Fruit fly (Drosophila melanogaster) whole organism, wandering third instar larva: Measurements from ENCODE around the gene CG5013.

Experiments used
- Abd-B ChIP-seq: fragments of >200 bp; optimal IDR thresholded peaks from 2 replicates; lab custom pipeline; 2017; ENCODE audit warnings: missing biosample characterization, missing genetic modification characterization
- CG32264 ChIP-seq: fragments of 200-800 bp; sonication (Bioruptor generic); optimal IDR thresholded peaks from 2 replicates; lab custom pipeline; 2016; ENCODE audit warnings: missing biosample characterization, missing genetic modification characterization
- CG9705 ChIP-seq: fragments of 200-800 bp; sonication (Bioruptor generic); optimal IDR thresholded peaks from 2 replicates; lab custom pipeline; 2018; ENCODE audit warnings: missing biosample characterization, mild to moderate bottlenecking, missing genetic modification characterization
- CrebA ChIP-seq: fragments of 200-800 bp; sonication (Bioruptor generic); optimal IDR thresholded peaks from 2 replicates; lab custom pipeline; 2016; ENCODE audit warnings: missing biosample characterization, mild to moderate bottlenecking, missing genetic modification characterization, borderline replicate concordance
- Dfd ChIP-seq: fragments of >200 bp; optimal IDR thresholded peaks from 2 replicates; lab custom pipeline; 2017; ENCODE audit warnings: missing biosample characterization, missing genetic modification characterization
- Dif ChIP-seq: fragments of 200-275, 200-300 bp; sonication (Bioruptor generic); optimal IDR thresholded peaks from 2 replicates; lab custom pipeline; 2018; ENCODE audit warnings: missing biosample characterization, missing genetic modification characterization; ENCODE audit not compliant: partially characterized antibody
- GATAd ChIP-seq: sonication (Bioruptor generic); optimal IDR thresholded peaks from 2 replicates; lab custom pipeline; 2016; ENCODE audit warnings: missing biosample characterization, missing genetic modification characterization
- HLH106 ChIP-seq: fragments of 200-800 bp; optimal IDR thresholded peaks from 3 replicates; lab custom pipeline; 2019; ENCODE audit warnings: missing biosample characterization, mild to moderate bottlenecking, missing genetic modification characterization, moderate library complexity
- Hnf4 ChIP-seq: fragments of 200-800 bp; sonication (Bioruptor generic); optimal IDR thresholded peaks from 2 replicates; lab custom pipeline; 2016; ENCODE audit warnings: missing biosample characterization, mild to moderate bottlenecking, missing genetic modification characterization
- Hr78 ChIP-seq: fragments of >200 bp; optimal IDR thresholded peaks from 2 replicates; lab custom pipeline; 2017; ENCODE audit warnings: missing biosample characterization, missing genetic modification characterization
- Hr83 ChIP-seq: fragments of 200-300 bp; sonication (Bioruptor generic); optimal IDR thresholded peaks from 2 replicates; lab custom pipeline; 2016; ENCODE audit warnings: missing biosample characterization, mild to moderate bottlenecking, missing genetic modification characterization, moderate library complexity; ENCODE audit not compliant: poor library complexity, severe bottlenecking
- Jra ChIP-seq: sonication (Bioruptor generic); optimal IDR thresholded peaks from 2 replicates; lab custom pipeline; 2016; ENCODE audit warnings: missing biosample characterization, missing genetic modification characterization
- Mio ChIP-seq: sonication (Bioruptor generic); optimal IDR thresholded peaks from 2 replicates; lab custom pipeline; 2016; ENCODE audit warnings: missing biosample characterization, missing genetic modification characterization
- Myc ChIP-seq: fragments of >200 bp; optimal IDR thresholded peaks from 2 replicates; lab custom pipeline; 2017
- N ChIP-seq: fragments of >200 bp; optimal IDR thresholded peaks from 2 replicates; lab custom pipeline; 2018; ENCODE audit warnings: missing biosample characterization, missing external identifiers, missing genetic modification characterization
- OdsH ChIP-seq: fragments of 200-800 bp; sonication (Bioruptor generic); optimal IDR thresholded peaks from 2 replicates; lab custom pipeline; 2016; ENCODE audit warnings: missing biosample characterization, mild to moderate bottlenecking, missing genetic modification characterization
- Rel ChIP-seq, 2 experiments: fragments of 200-800 bp; sonication (Bioruptor generic) in 1 of 2; optimal IDR thresholded peaks; 2 replicates in 1 of 2; 3 replicates in 1 of 2; lab custom pipeline; 2016 to 2019; ENCODE audit warnings: mild to moderate bottlenecking in 2 of 2, missing biosample characterization in 2 of 2, missing genetic modification characterization in 2 of 2, moderate library complexity in 1 of 2
- Sp1 ChIP-seq: fragments of 200-800 bp; sonication (Bioruptor generic); optimal IDR thresholded peaks from 3 replicates; lab custom pipeline; 2019; ENCODE audit warnings: missing biosample characterization, mild to moderate bottlenecking, missing genetic modification characterization, moderate library complexity
- Vsx2 ChIP-seq: fragments of 200-300, 225-300 bp; sonication (Bioruptor generic); optimal IDR thresholded peaks from 2 replicates; lab custom pipeline; 2018; ENCODE audit warnings: missing biosample characterization, missing genetic modification characterization; ENCODE audit not compliant: partially characterized antibody
- br ChIP-seq: fragments of 200-800 bp; sonication (Bioruptor generic); optimal IDR thresholded peaks from 2 replicates; lab custom pipeline; 2016; ENCODE audit warnings: missing biosample characterization, missing genetic modification characterization
- brk ChIP-seq: fragments of 200-800 bp; sonication (Bioruptor generic); optimal IDR thresholded peaks from 2 replicates; lab custom pipeline; 2016; ENCODE audit warnings: missing biosample characterization, mild to moderate bottlenecking, missing genetic modification characterization
- dl ChIP-seq, 2 experiments: fragments of 175-275, 200-275 bp in 1 of 2; fragments of 200-275 bp in 1 of 2; sonication (Bioruptor generic); optimal IDR thresholded peaks; lab custom pipeline; 2018; ENCODE audit warnings: mild to moderate bottlenecking in 2 of 2, missing biosample characterization in 2 of 2, missing genetic modification characterization in 2 of 2, moderate library complexity in 2 of 2; ENCODE audit not compliant: partially characterized antibody in 2 of 2, insufficient read depth in 1 of 2
- dmrt93B ChIP-seq: fragments of 200-800 bp; sonication (Bioruptor generic); optimal IDR thresholded peaks from 2 replicates; lab custom pipeline; 2018; ENCODE audit warnings: missing biosample characterization, mild to moderate bottlenecking, missing genetic modification characterization
- dsf ChIP-seq: sonication (Bioruptor generic); optimal IDR thresholded peaks from 2 replicates; lab custom pipeline; 2016; ENCODE audit warnings: missing biosample characterization, missing genetic modification characterization, borderline replicate concordance
- ey ChIP-seq: fragments of 200-800 bp; sonication (Bioruptor generic); optimal IDR thresholded peaks from 2 replicates; lab custom pipeline; 2016; ENCODE audit warnings: missing biosample characterization, missing genetic modification characterization
- foxo ChIP-seq, 2 experiments: fragments of 200-800 bp; sonication (Bioruptor generic); optimal IDR thresholded peaks; 2 replicates in 1 of 2; 3 replicates in 1 of 2; lab custom pipeline; 2016 to 2017; ENCODE audit warnings: missing biosample characterization in 2 of 2, missing genetic modification characterization in 2 of 2
- fru ChIP-seq: fragments of 200-800 bp; sonication (Bioruptor generic); optimal IDR thresholded peaks from 3 replicates; lab custom pipeline; 2016; ENCODE audit warnings: missing biosample characterization, mild to moderate bottlenecking, missing genetic modification characterization
- h ChIP-seq: fragments of 200-800 bp; sonication (Bioruptor generic); optimal IDR thresholded peaks from 3 replicates; lab custom pipeline; 2016; ENCODE audit warnings: missing biosample characterization, mild to moderate bottlenecking, missing genetic modification characterization
- jim ChIP-seq: fragments of 175-275, 200-325 bp; sonication (Bioruptor generic); optimal IDR thresholded peaks from 2 replicates; lab custom pipeline; 2016; ENCODE audit warnings: missing biosample characterization, mild to moderate bottlenecking, missing genetic modification characterization
- lola ChIP-seq: fragments of >200 bp; optimal IDR thresholded peaks from 2 replicates; lab custom pipeline; 2017; ENCODE audit warnings: missing biosample characterization, missing genetic modification characterization
- pan ChIP-seq: fragments of >200 bp; optimal IDR thresholded peaks from 2 replicates; lab custom pipeline; 2017
- psq ChIP-seq: fragments of 200-800 bp; sonication (Bioruptor generic); optimal IDR thresholded peaks from 3 replicates; lab custom pipeline; 2017; ENCODE audit warnings: missing biosample characterization, mild to moderate bottlenecking, missing genetic modification characterization, moderate library complexity
- rgr ChIP-seq: fragments of 200-800 bp; sonication (Bioruptor generic); optimal IDR thresholded peaks from 3 replicates; lab custom pipeline; 2016; ENCODE audit warnings: missing biosample characterization, mild to moderate bottlenecking, missing genetic modification characterization
- sage ChIP-seq: fragments of 200-800 bp; sonication (Bioruptor generic); optimal IDR thresholded peaks from 2 replicates; lab custom pipeline; 2016; ENCODE audit warnings: missing biosample characterization, mild to moderate bottlenecking, missing genetic modification characterization
- sv ChIP-seq: fragments of 200-800 bp; sonication (Bioruptor generic); optimal IDR thresholded peaks from 3 replicates; lab custom pipeline; 2016; ENCODE audit warnings: missing biosample characterization, missing genetic modification characterization
- tai ChIP-seq: sonication (Bioruptor generic); optimal IDR thresholded peaks from 2 replicates; lab custom pipeline; 2016; ENCODE audit warnings: missing biosample characterization, missing genetic modification characterization
- usp ChIP-seq: fragments of >200 bp; optimal IDR thresholded peaks from 2 replicates; lab custom pipeline; 2017; ENCODE audit warnings: missing biosample characterization, missing genetic modification characterization
- woc ChIP-seq: sonication (Bioruptor generic); optimal IDR thresholded peaks from 2 replicates; lab custom pipeline; 2016; ENCODE audit warnings: missing biosample characterization, mild to moderate bottlenecking, missing genetic modification characterization

Gene CG5013

DNA sequence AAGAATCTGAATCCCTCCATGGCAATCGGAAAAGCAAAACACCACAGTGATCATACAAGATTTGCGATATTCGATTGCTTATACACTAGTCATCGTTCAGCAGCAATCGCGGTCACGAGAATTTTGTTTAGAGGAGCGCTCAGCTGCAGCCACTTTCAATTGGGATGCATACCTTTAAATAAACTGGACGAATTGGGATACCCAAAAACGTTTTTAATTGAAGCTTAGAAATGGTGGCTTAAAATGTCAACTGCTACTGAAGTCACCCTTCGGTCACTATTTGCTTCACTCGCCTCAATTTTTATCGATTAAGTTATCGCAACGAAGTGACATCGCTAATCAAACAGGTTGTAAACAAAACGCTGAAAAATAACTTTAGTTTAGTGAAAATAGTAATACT lies at the start of gene CG5013, which contains the start of gene IKKbeta:
Gene CG5013, plus strand, starts transcription at position 302 of the 400 bp plus-strand sequence.
Gene IKKbeta, minus strand, starts transcription at position 53 of the 400 bp plus-strand sequence.
- TF ChIP-seq dl (GFP tag; optimal IDR thresholded peaks at IDR 0.05; lab: Kevin White, UChicago; ENCODE audit: insufficient read depth in 1 of 2, partially characterized antibody in 2 of 2) (no peak), CrebA (GFP tag; lab: Kevin White, UChicago) (no peak), Vsx2 (GFP tag; lab: Kevin White, UChicago) (no peak), usp (GFP tag; lab: Kevin White, UChicago) (no peak), tai (no peak), ey (GFP tag; lab: Kevin White, UChicago) (peak; percentile 55), N (GFP tag; lab: Kevin White, UChicago) (no peak), Myc (lab: Kevin White, UChicago) (no peak), br (GFP tag; lab: Kevin White, UChicago) (peak; percentile 66), h (GFP tag; lab: Kevin White, UChicago) (peak; percentile 50), CG9705 (peak; percentile 8), Jra (GFP tag; lab: Kevin White, UChicago) (peak; percentile 42), lola (no peak), woc (GFP tag; lab: Kevin White, UChicago) (no peak), Hnf4 (GFP tag; lab: Kevin White, UChicago) (no peak), sage (no peak), Hr83 (GFP tag; lab: Kevin White, UChicago) (no peak), Hr78 (no peak), Dif (GFP tag; lab: Kevin White, UChicago) (no peak), Mio (GFP tag; lab: Kevin White, UChicago) (no peak), Sp1 (GFP tag; lab: Kevin White, UChicago) (peak; percentile 42), psq (peak; percentile 48), dmrt93B (GFP tag; lab: Kevin White, UChicago) (no peak), foxo (GFP tag; optimal IDR thresholded peaks at IDR 0.05; lab: Kevin White, UChicago) (peak in 1 of 2 experiments; percentile 69), pan (no peak), CG32264 (GFP tag; lab: Kevin White, UChicago) (no peak), Rel (GFP tag; optimal IDR thresholded peaks at IDR 0.05; lab: Kevin White, UChicago) (no peak), Rel (tag; optimal IDR thresholded peaks at IDR 0.05; lab: Kevin White, UChicago) (no peak), OdsH (GFP tag; lab: Kevin White, UChicago) (no peak), fru (peak; percentile 35), sv (peak; percentile 17), dsf (no peak), jim (GFP tag; lab: Kevin White, UChicago) (no peak), brk (GFP tag; lab: Kevin White, UChicago) (no peak), HLH106 (tag; lab: Kevin White, UChicago) (peak; percentile 69), rgr (GFP tag; lab: Kevin White, UChicago) (peak; percentile 66), Abd-B (no peak), GATAd (GFP tag; lab: Kevin White, UChicago) (no peak), Dfd (GFP tag; lab: Kevin White, UChicago) (no peak)
- TF ChIP-seq, all 38 proteins: peak for 12

- TF ChIP-seq woc (GFP tag; lab: Kevin White, UChicago): no peak
- TF ChIP-seq dl (GFP tag; optimal IDR thresholded peaks at IDR 0.05; lab: Kevin White, UChicago; ENCODE audit: insufficient read depth in 1 of 2, partially characterized antibody in 2 of 2): no peak
- no peak for TF ChIP-seq usp (GFP tag; lab: Kevin White, UChicago)
- no peak for TF ChIP-seq br (GFP tag; lab: Kevin White, UChicago)
- TF ChIP-seq Abd-B: no peak
- TF ChIP-seq dsf: no peak
- TF ChIP-seq Vsx2 (GFP tag; lab: Kevin White, UChicago): no peak
- no peak for TF ChIP-seq psq
- TF ChIP-seq pan: no peak
- TF ChIP-seq brk (GFP tag; lab: Kevin White, UChicago): no peak
- no peak for TF ChIP-seq CG9705
- TF ChIP-seq HLH106 (tag; lab: Kevin White, UChicago): no peak
- no peak for TF ChIP-seq ey (GFP tag; lab: Kevin White, UChicago)
- no peak for TF ChIP-seq GATAd (GFP tag; lab: Kevin White, UChicago)
- no peak for TF ChIP-seq CG32264 (GFP tag; lab: Kevin White, UChicago)
- TF ChIP-seq sage: no peak
- peak; percentile 29 for TF ChIP-seq Hnf4 (GFP tag; lab: Kevin White, UChicago)
- TF ChIP-seq CrebA (GFP tag; lab: Kevin White, UChicago): no peak
- peak; percentile 73 for TF ChIP-seq Myc (lab: Kevin White, UChicago)
- no peak for TF ChIP-seq Hr78
- TF ChIP-seq lola: no peak
- no peak for TF ChIP-seq Sp1 (GFP tag; lab: Kevin White, UChicago)
- no peak for TF ChIP-seq jim (GFP tag; lab: Kevin White, UChicago)
- TF ChIP-seq Jra (GFP tag; lab: Kevin White, UChicago): no peak
- TF ChIP-seq tai: no peak
- TF ChIP-seq Dif (GFP tag; lab: Kevin White, UChicago): no peak
- no peak for TF ChIP-seq Hr83 (GFP tag; lab: Kevin White, UChicago)
- TF ChIP-seq OdsH (GFP tag; lab: Kevin White, UChicago): no peak
- no peak for TF ChIP-seq dmrt93B (GFP tag; lab: Kevin White, UChicago)
- TF ChIP-seq Mio (GFP tag; lab: Kevin White, UChicago): no peak
- TF ChIP-seq N (GFP tag; lab: Kevin White, UChicago): peak; percentile 52
- TF ChIP-seq h (GFP tag; lab: Kevin White, UChicago): peak; percentile 36
- TF ChIP-seq fru: no peak
- TF ChIP-seq rgr (GFP tag; lab: Kevin White, UChicago): peak; percentile 15
- TF ChIP-seq foxo (GFP tag; optimal IDR thresholded peaks at IDR 0.05; lab: Kevin White, UChicago): peak in 1 of 2 experiments; percentile 12
- no peak for TF ChIP-seq sv
- no peak for TF ChIP-seq Dfd (GFP tag; lab: Kevin White, UChicago)
- no peak for TF ChIP-seq Rel (GFP tag; optimal IDR thresholded peaks at IDR 0.05; lab: Kevin White, UChicago)
- peak; percentile 37 for TF ChIP-seq Rel (tag; optimal IDR thresholded peaks at IDR 0.05; lab: Kevin White, UChicago)
Measured at dm6 chr3R:16004015-16004414, 45.5 kb upstream of the CG5013 start.
